Worm (Caenorhabditis elegans): ENCODE results near the gene nas-16.
"Not testable (repeated sequence)": the region's sequence is repeated elsewhere in the genome, so short reads cannot be mapped to it uniquely, and the experiment has no call there.

nas-16 gene

DNA sequence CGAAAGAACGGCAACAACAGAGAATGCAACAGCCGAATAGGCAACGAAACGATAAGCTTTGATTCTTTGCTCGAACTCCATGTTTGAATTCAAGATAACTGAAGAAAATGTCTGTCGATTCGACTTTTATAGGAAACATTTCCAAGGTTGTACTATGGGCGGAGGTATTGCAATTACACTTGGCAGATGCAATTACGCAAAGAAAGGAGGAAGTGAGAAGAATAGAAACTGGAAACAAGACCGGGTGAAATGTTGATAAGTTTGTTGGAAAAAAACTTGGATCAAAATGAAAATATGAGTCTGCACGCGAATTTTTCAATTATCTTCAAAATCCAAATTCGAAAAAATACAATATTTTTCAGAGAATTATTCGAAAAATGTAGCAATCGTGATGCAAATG, 2.3 kb upstream of the nas-16 start, which contains the start of gene col-155:
Gene col-155 (minus strand): TSS at position 101 of the 400 bp plus-strand sequence.
- no peak for TF ChIP-seq hlh-17 (GFP tag; optimal IDR thresholded peaks at IDR 0.05; ENCODE audit: borderline replicate concordance)
- no peak for TF ChIP-seq dpl-1 (GFP tag; optimal IDR thresholded peaks at IDR 0.05)
- TF ChIP-seq nhr-84 (tag; optimal IDR thresholded peaks at IDR 0.05), result no peak
- TF ChIP-seq snpc-4 (tag; optimal IDR thresholded peaks at IDR 0.05), result no peak
- TF ChIP-seq ceh-82 (tag; optimal IDR thresholded peaks at IDR 0.05), result no peak
- no peak for TF ChIP-seq nhr-19 (GFP tag; conservative IDR thresholded peaks at IDR 0.05)
- TF ChIP-seq mab-9 (GFP tag; IDR thresholded peaks at IDR 0.05), result no peak
- no peak for TF ChIP-seq ets-5 (GFP tag; IDR thresholded peaks at IDR 0.05)
- no peak for TF ChIP-seq hpl-2 (GFP tag; optimal IDR thresholded peaks at IDR 0.05)
- no peak for TF ChIP-seq ztf-4 (tag; optimal IDR thresholded peaks at IDR 0.05)
- TF ChIP-seq ceh-8 (GFP tag; optimal IDR thresholded peaks at IDR 0.05), result no peak
- TF ChIP-seq jun-1 (tag; optimal IDR thresholded peaks at IDR 0.05), result no peak
- no peak for TF ChIP-seq zip-4 (GFP tag; optimal IDR thresholded peaks at IDR 0.05)
- no peak for TF ChIP-seq ces-1 (GFP tag; optimal IDR thresholded peaks at IDR 0.05)

DNA sequence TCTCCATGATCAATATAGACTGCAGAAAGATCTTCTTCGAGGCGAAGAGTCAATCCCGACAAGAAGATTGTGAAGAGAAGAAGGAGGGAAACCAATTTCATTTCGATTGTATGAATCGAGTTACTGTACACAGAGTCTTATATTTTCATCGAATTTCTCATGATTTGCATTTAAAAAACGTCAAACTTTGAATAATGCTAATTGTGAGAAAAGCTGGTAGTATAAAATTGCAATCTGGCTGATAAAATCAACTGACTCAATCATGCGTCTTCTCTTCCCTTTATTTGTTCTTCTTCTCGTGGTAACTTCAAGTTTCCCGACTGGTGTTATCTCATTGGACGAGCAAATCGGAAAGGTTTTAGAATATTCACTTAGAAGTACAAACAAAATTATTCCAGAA, 1.7 kb upstream of the nas-16 start, which contains the start of the genes K03B8.11 and K03B8.14:
Gene K03B8.11 (minus strand): TSS at position 101 of the 400 bp plus-strand sequence.
Gene K03B8.14 (plus strand): TSS at position 110 of the 400 bp plus-strand sequence.
- TF ChIP-seq ceh-88 (GFP tag; IDR thresholded peaks at IDR 0.05) (no peak), dpl-1 (GFP tag; optimal IDR thresholded peaks at IDR 0.05) (no peak), grh-1 (GFP tag; IDR thresholded peaks at IDR 0.05) (no peak), aly-2 (tag; optimal IDR thresholded peaks at IDR 0.05) (no peak), fkh-4 (tag; optimal IDR thresholded peaks at IDR 0.05; ENCODE audit: borderline replicate concordance) (no peak), mef-2 (tag; optimal IDR thresholded peaks at IDR 0.05) (no peak), lin-35 (GFP tag; optimal IDR thresholded peaks at IDR 0.05) (no peak), swsn-7 (tag; optimal IDR thresholded peaks at IDR 0.05) (no peak), nhr-76 (tag; optimal IDR thresholded peaks at IDR 0.05) (no peak), C04F5.9 (tag; optimal IDR thresholded peaks at IDR 0.05) (no peak), nhr-77 (tag; optimal IDR thresholded peaks at IDR 0.05) (no peak), nhr-85 (tag) (no peak), fkh-10 (GFP tag; optimal IDR thresholded peaks at IDR 0.05) (no peak), snu-23 (GFP tag; optimal IDR thresholded peaks at IDR 0.05) (no peak), lin-13 (GFP tag; optimal IDR thresholded peaks at IDR 0.05) (no peak), nhr-11 (tag; optimal IDR thresholded peaks at IDR 0.05) (no peak)

DNA sequence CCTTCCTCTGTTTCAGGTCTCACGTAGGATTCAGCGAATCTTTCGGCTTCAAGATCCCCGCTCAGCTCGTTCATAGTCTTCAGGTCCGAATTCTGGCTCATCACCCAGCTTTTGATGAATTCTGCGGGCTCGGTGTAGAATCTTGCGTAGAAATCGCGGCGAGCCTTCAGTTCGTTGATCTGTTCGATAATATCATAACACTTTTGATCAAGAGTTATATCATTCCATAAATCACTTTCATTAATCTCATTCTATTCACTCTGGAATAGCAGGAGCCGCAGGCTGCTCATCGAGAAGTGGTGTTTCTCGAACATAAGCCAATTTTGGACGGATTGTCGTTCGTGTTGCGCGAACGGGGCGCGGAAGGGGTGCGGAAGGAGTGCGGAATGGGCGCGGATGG, 2.9 kb downstream of the nas-16 start, which contains the start of gene K03B8.4:
Gene K03B8.4 (minus strand): TSS at position 101 of the 400 bp plus-strand sequence.
- not testable (repeated sequence) for TF ChIP-seq ama-1 (optimal IDR thresholded peaks at IDR 0.05); unc-86 (tag; optimal IDR thresholded peaks at IDR 0.05); sox-4 (tag; optimal IDR thresholded peaks at IDR 0.05)

DNA sequence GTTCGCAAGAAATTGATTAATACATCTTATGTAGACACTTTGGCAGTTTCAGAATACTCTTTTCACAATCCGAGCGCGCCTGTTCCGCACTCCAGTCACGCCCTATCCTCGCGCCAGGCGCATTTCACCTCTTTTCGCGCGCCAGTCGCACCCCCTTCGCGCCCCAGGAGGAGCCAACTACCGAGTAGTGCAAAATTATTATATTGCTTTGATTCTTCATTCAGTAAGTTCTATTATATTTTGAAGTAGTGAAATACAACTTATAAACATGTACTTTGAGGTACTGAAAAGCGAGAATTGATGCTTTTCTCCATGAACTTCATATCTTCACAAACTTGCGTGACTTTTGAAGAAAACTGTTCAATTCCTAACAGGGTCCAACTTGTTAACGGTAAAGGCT, 4.0 kb downstream of the nas-16 start, which contains the start of gene nas-18:
Gene nas-18 (plus strand): TSS at position 301 of the 400 bp plus-strand sequence.
- TF ChIP-seq ceh-90 (tag; optimal IDR thresholded peaks at IDR 0.05); efl-1 (optimal IDR thresholded peaks at IDR 0.05); efl-1 (GFP tag; optimal IDR thresholded peaks at IDR 0.05 in 1 of 2); Y116A8C.19 (tag; optimal IDR thresholded peaks at IDR 0.05; ENCODE audit: borderline replicate concordance): not testable (repeated sequence)

- TF ChIP-seq efl-3 (GFP tag; optimal IDR thresholded peaks at IDR 0.05) (no peak), lin-15B (tag; optimal IDR thresholded peaks at IDR 0.05) (no peak), lir-3 (tag; optimal IDR thresholded peaks at IDR 0.05; ENCODE audit: poor library complexity) (no peak), sup-37 (GFP tag; optimal IDR thresholded peaks at IDR 0.05) (no peak), F16B12.6 (tag; optimal IDR thresholded peaks at IDR 0.05) (no peak), irx-1 (tag; optimal IDR thresholded peaks at IDR 0.05) (no peak), nhr-20 (tag; optimal IDR thresholded peaks at IDR 0.05) (no peak), unc-98 (GFP tag; IDR thresholded peaks at IDR 0.05) (no peak), zip-4 (GFP tag; optimal IDR thresholded peaks at IDR 0.05) (no peak), ceh-88 (GFP tag; IDR thresholded peaks at IDR 0.05) (no peak), blmp-1 (tag; optimal IDR thresholded peaks at IDR 0.05) (no peak), lsy-2 (tag; optimal IDR thresholded peaks at IDR 0.05) (no peak), fos-1 (tag; optimal IDR thresholded peaks at IDR 0.05) (no peak), xbp-1 (tag; optimal IDR thresholded peaks at IDR 0.05) (no peak), fkh-4 (tag; optimal IDR thresholded peaks at IDR 0.05; ENCODE audit: borderline replicate concordance) (no peak)
Measured at ce11 chrV:11398616-11399015, 6.5 kb downstream of the nas-16 start, which contains the start of gene nas-17. TSS of gene nas-17 (plus strand) at chrV:11398916.

All from whole organism, L1 larva.